Fruit fly (Drosophila melanogaster) whole organism, embryonic: ENCODE data around the gene CG43339.

Source experiments
- Bteb2 ChIP-seq: fragments of 200-800 bp; sonication (Bioruptor generic); optimal IDR thresholded peaks from 2 replicates; lab custom pipeline; 2016; ENCODE audit warnings: missing biosample characterization, missing genetic modification characterization
- CG10274 ChIP-seq: fragments of 200-800 bp; sonication (Bioruptor generic); optimal IDR thresholded peaks from 3 replicates; lab custom pipeline; 2017; ENCODE audit warnings: missing biosample characterization, mild to moderate bottlenecking, missing genetic modification characterization
- CG12391 ChIP-seq: fragments of 200-800 bp; sonication (Bioruptor generic); optimal IDR thresholded peaks from 3 replicates; lab custom pipeline; 2018; ENCODE audit warnings: missing biosample characterization, mild to moderate bottlenecking, missing genetic modification characterization, moderate library complexity
- CG12769 ChIP-seq: fragments of 200-800 bp; sonication (Bioruptor generic); optimal IDR thresholded peaks from 2 replicates; lab custom pipeline; 2019; ENCODE audit warnings: missing biosample characterization, mild to moderate bottlenecking, missing genetic modification characterization, moderate library complexity
- CG14667 ChIP-seq: fragments of 200-800 bp; sonication (Bioruptor generic); IDR thresholded peaks from 2 replicates; pipeline ENCODE4 v1.3.6; 2022; ENCODE audit warnings: missing biosample characterization, missing genetic modification characterization
- CG14860 ChIP-seq: fragments of 200-800 bp; sonication (Bioruptor generic); IDR thresholded peaks from 3 replicates; pipeline ENCODE4 v1.3.6; 2022; ENCODE audit warnings: missing biosample characterization, missing genetic modification characterization; ENCODE audit not compliant: partially characterized antibody
- CG17186 ChIP-seq: fragments of 200-800 bp; sonication (Bioruptor generic); optimal IDR thresholded peaks from 3 replicates; lab custom pipeline; 2017; ENCODE audit warnings: missing biosample characterization, missing genetic modification reagents, missing genetic modification characterization
- CG17568 ChIP-seq: fragments of 200-800 bp; sonication (Bioruptor generic); optimal IDR thresholded peaks from 2 replicates; lab custom pipeline; 2018; ENCODE audit warnings: missing biosample characterization, mild to moderate bottlenecking, missing genetic modification characterization, moderate library complexity
- CG3065 ChIP-seq: fragments of 200-800 bp; sonication (Bioruptor generic); optimal IDR thresholded peaks from 2 replicates; lab custom pipeline; 2016; ENCODE audit warnings: missing biosample characterization, missing genetic modification characterization
- CG4360 ChIP-seq: fragments of 200-800 bp; sonication (Bioruptor generic); IDR thresholded peaks from 2 replicates; pipeline ENCODE4 v1.3.6; 2022; ENCODE audit warnings: missing biosample characterization, missing genetic modification characterization
- CG4404 ChIP-seq: fragments of 200-800 bp; sonication (Bioruptor generic); IDR thresholded peaks from 2 replicates; pipeline ENCODE4 v1.3.6; 2022; ENCODE audit warnings: missing biosample characterization, missing genetic modification characterization
- CG7556 ChIP-seq: fragments of 200-800 bp; sonication (Bioruptor generic); optimal IDR thresholded peaks from 2 replicates; lab custom pipeline; 2017; ENCODE audit warnings: missing biosample characterization, mild to moderate bottlenecking, missing genetic modification characterization
- CG7839 ChIP-seq: fragments of 200-800 bp; sonication (Bioruptor generic); optimal IDR thresholded peaks from 3 replicates; lab custom pipeline; 2018; ENCODE audit warnings: missing biosample characterization, mild to moderate bottlenecking, missing genetic modification characterization, moderate library complexity
- CG8089 ChIP-seq: fragments of 200-800 bp; sonication (Bioruptor generic); optimal IDR thresholded peaks from 3 replicates; lab custom pipeline; 2016; ENCODE audit warnings: missing biosample characterization, missing genetic modification characterization
- CG8359 ChIP-seq: fragments of 200-800 bp; sonication (Bioruptor generic); optimal IDR thresholded peaks from 2 replicates; lab custom pipeline; 2017; ENCODE audit warnings: missing biosample characterization, mild to moderate bottlenecking, missing genetic modification characterization, borderline replicate concordance
- CG8924 ChIP-seq: fragments of 200-800 bp; optimal IDR thresholded peaks from 3 replicates; lab custom pipeline; 2019; ENCODE audit warnings: missing biosample characterization, mild to moderate bottlenecking, missing genetic modification characterization, moderate library complexity
- CG9215 ChIP-seq: fragments of 200-800 bp; sonication (Bioruptor generic); IDR thresholded peaks from 2 replicates; pipeline ENCODE4 v1.3.6; 2022; ENCODE audit warnings: missing biosample characterization, missing genetic modification characterization
- CG9609 ChIP-seq: fragments of 200-800 bp; sonication (Bioruptor generic); optimal IDR thresholded peaks from 3 replicates; lab custom pipeline; 2016; ENCODE audit warnings: missing biosample characterization, missing genetic modification characterization
- Dad ChIP-seq: fragments of 200-800 bp; sonication (Bioruptor generic); optimal IDR thresholded peaks from 3 replicates; lab custom pipeline; 2016; ENCODE audit warnings: missing biosample characterization, missing genetic modification characterization
- Drgx ChIP-seq: fragments of 200-800 bp; sonication (Bioruptor generic); IDR thresholded peaks from 2 replicates; pipeline ENCODE4 v1.3.6; 2022; ENCODE audit warnings: missing biosample characterization, missing genetic modification characterization
- HLH3B ChIP-seq: fragments of 200-800 bp; sonication (Bioruptor generic); IDR thresholded peaks from 2 replicates; pipeline ENCODE4 v1.3.6; 2022; ENCODE audit warnings: missing biosample characterization, missing genetic modification characterization
- HmgZ ChIP-seq: fragments of 200-800 bp; sonication (Bioruptor generic); optimal IDR thresholded peaks from 2 replicates; lab custom pipeline; 2018; ENCODE audit warnings: missing biosample characterization, mild to moderate bottlenecking, missing genetic modification characterization
- MBD-R2 ChIP-seq: fragments of 200-800 bp; sonication (Bioruptor generic); IDR thresholded peaks from 2 replicates; pipeline ENCODE4 v1.3.6; 2022; ENCODE audit warnings: missing biosample characterization, missing genetic modification characterization
- NC2α ChIP-seq: fragments of 200-800 bp; sonication (Bioruptor generic); optimal IDR thresholded peaks from 2 replicates; lab custom pipeline; 2016; ENCODE audit warnings: missing biosample characterization, missing genetic modification characterization
- PHDP ChIP-seq: fragments of 200-800 bp; sonication (Bioruptor generic); optimal IDR thresholded peaks from 3 replicates; lab custom pipeline; 2018; ENCODE audit warnings: missing biosample characterization, mild to moderate bottlenecking, missing genetic modification characterization, moderate library complexity
- TFAM ChIP-seq: fragments of 200-800 bp; sonication (Bioruptor generic); optimal IDR thresholded peaks from 2 replicates; lab custom pipeline; 2017; ENCODE audit warnings: missing biosample characterization, missing genetic modification characterization, inconsistent platforms
- aop ChIP-seq: fragments of 200-800 bp; sonication (Bioruptor generic); IDR thresholded peaks from 2 replicates; pipeline ENCODE4 v1.3.6; 2022; ENCODE audit warnings: missing biosample characterization, missing genetic modification characterization
- bsh ChIP-seq, 2 experiments: fragments of 200-800 bp; sonication (Bioruptor generic); optimal IDR thresholded peaks; 2 replicates each; lab custom pipeline; 2017 to 2018; ENCODE audit warnings: mild to moderate bottlenecking in 2 of 2, missing biosample characterization in 2 of 2, missing genetic modification characterization in 2 of 2, moderate library complexity in 1 of 2
- cato ChIP-seq: fragments of 200-800 bp; sonication (Bioruptor generic); optimal IDR thresholded peaks from 2 replicates; lab custom pipeline; 2016; ENCODE audit warnings: missing biosample characterization, missing genetic modification characterization, borderline replicate concordance
- chm ChIP-seq: fragments of 200-800 bp; sonication (Bioruptor generic); IDR thresholded peaks from 2 replicates; pipeline ENCODE4 v1.3.6; 2022; ENCODE audit warnings: missing biosample characterization, missing genetic modification characterization
- esg ChIP-seq: fragments of 200-800 bp; sonication (Bioruptor generic); conservative IDR thresholded peaks from 2 replicates; pipeline ENCODE4 v1.3.6; 2022; ENCODE audit warnings: missing biosample characterization, missing genetic modification characterization
- fd3F ChIP-seq: fragments of 200-800 bp; sonication (Bioruptor generic); optimal IDR thresholded peaks from 2 replicates; lab custom pipeline; 2018; ENCODE audit warnings: missing biosample characterization, mild to moderate bottlenecking, missing genetic modification characterization, moderate library complexity
- gro ChIP-seq: fragments of 200-800 bp; sonication (Bioruptor generic); optimal IDR thresholded peaks from 2 replicates; lab custom pipeline; 2016; ENCODE audit warnings: missing biosample characterization, missing genetic modification characterization
- inv ChIP-seq: fragments of 200-800 bp; sonication (Bioruptor generic); IDR thresholded peaks from 2 replicates; pipeline ENCODE4 v1.3.6; 2022; ENCODE audit warnings: missing biosample characterization, missing genetic modification characterization; ENCODE audit not compliant: partially characterized antibody
- lab ChIP-seq: fragments of 200-800 bp; sonication (Bioruptor generic); optimal IDR thresholded peaks from 3 replicates; lab custom pipeline; 2017; ENCODE audit warnings: missing biosample characterization, missing genetic modification characterization, mild to moderate bottlenecking, moderate library complexity, missing genetic modification reagents
- nau ChIP-seq: fragments of 200-800 bp; sonication (Bioruptor generic); optimal IDR thresholded peaks from 3 replicates; lab custom pipeline; 2017; ENCODE audit warnings: missing biosample characterization, mild to moderate bottlenecking, missing genetic modification characterization, missing genetic modification reagents
- pan ChIP-seq, 4 experiments: fragments of >200 bp in 3 of 4; fragments of 200-800 bp in 1 of 4; sonication (Bioruptor generic) in 1 of 4; optimal IDR thresholded peaks in 3 of 4; IDR thresholded peaks in 1 of 4; 2 replicates each; pipeline versions ENCODE4 v1.3.6 to Lab custom; 2017 to 2022; ENCODE audit warnings: missing biosample characterization in 2 of 4, missing genetic modification characterization in 2 of 4, mixed read lengths in 1 of 4
- peb ChIP-seq: fragments of 200-800 bp; sonication (Bioruptor generic); IDR thresholded peaks from 2 replicates; pipeline ENCODE4 v1.3.6; 2022; ENCODE audit warnings: missing biosample characterization, missing genetic modification characterization
- pfk ChIP-seq: fragments of 200-800 bp; sonication (Bioruptor generic); optimal IDR thresholded peaks from 2 replicates; lab custom pipeline; 2018; ENCODE audit warnings: missing biosample characterization, mild to moderate bottlenecking, missing genetic modification characterization, moderate library complexity
- pnt ChIP-seq: fragments of 200-800 bp; sonication (Bioruptor generic); optimal IDR thresholded peaks from 3 replicates; lab custom pipeline; 2016; ENCODE audit warnings: missing biosample characterization, missing genetic modification characterization
- prd ChIP-seq, 3 experiments: fragments of >200 bp in 2 of 3; fragments of 200-800 bp in 1 of 3; sonication (Bioruptor generic) in 1 of 3; optimal IDR thresholded peaks in 2 of 3; IDR thresholded peaks in 1 of 3; 2 replicates in 2 of 3; 3 replicates in 1 of 3; pipeline versions ENCODE4 v1.3.6 to Lab custom; 2017 to 2022; ENCODE audit warnings: missing biosample characterization in 1 of 3, missing genetic modification characterization in 1 of 3
- shn ChIP-seq: fragments of 200-800 bp; sonication (Bioruptor generic); optimal IDR thresholded peaks from 3 replicates; lab custom pipeline; 2016; ENCODE audit warnings: missing biosample characterization, missing genetic modification characterization
- so ChIP-seq: fragments of 200-800 bp; sonication (Bioruptor generic); IDR thresholded peaks from 3 replicates; pipeline ENCODE4 v1.3.6; 2022; ENCODE audit warnings: missing biosample characterization, missing genetic modification characterization
- ssp ChIP-seq: fragments of 200-800 bp; sonication (Bioruptor generic); IDR thresholded peaks from 2 replicates; pipeline ENCODE4 v1.3.6; 2022; ENCODE audit warnings: missing biosample characterization, missing genetic modification characterization
- stwl ChIP-seq: fragments of 200-800 bp; sonication (Bioruptor generic); optimal IDR thresholded peaks from 3 replicates; lab custom pipeline; 2018; ENCODE audit warnings: missing biosample characterization, mild to moderate bottlenecking, missing genetic modification characterization, moderate library complexity
- tgo ChIP-seq: fragments of 200-800 bp; sonication (Bioruptor generic); IDR thresholded peaks from 3 replicates; pipeline ENCODE4 v1.3.6; 2022; ENCODE audit warnings: missing biosample characterization, missing genetic modification characterization
- tin ChIP-seq: fragments of 200-800 bp; sonication (Bioruptor generic); optimal IDR thresholded peaks from 3 replicates; lab custom pipeline; 2016; ENCODE audit warnings: missing biosample characterization, missing genetic modification characterization
- vfl ChIP-seq: fragments of 200-800 bp; sonication (Bioruptor generic); optimal IDR thresholded peaks from 2 replicates; lab custom pipeline; 2016; ENCODE audit warnings: missing biosample characterization, missing genetic modification characterization
- zfh2 ChIP-seq: fragments of 200-800 bp; sonication (Bioruptor generic); optimal IDR thresholded peaks from 2 replicates; lab custom pipeline; 2016; ENCODE audit warnings: missing biosample characterization, missing genetic modification characterization

CG43339 gene

DNA sequence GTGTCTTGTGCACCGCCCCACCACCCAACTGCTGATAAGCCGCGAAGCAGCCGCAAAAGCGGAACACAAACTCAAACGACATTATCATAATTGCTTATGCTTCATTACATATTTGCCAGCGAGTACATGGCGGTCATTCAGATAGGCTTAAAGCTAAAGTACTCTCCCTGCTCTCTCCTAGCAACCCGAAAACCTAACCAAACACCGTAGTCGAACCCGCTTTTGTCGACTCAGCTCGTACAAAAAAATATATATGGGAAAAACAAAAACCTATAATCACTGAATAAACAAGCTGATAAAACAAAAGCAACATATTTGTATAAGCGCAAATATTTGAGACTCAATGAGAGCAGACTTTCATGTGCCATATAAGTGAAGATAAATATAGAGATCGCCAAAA, 46.1 kb downstream of the CG43339 start (continued):
- TF ChIP-seq CG17186 (GFP tag; lab: Kevin White, UChicago) (peak; percentile 32), bsh (GFP tag; optimal IDR thresholded peaks at IDR 0.05; lab: Kevin White, UChicago) (peak in 1 of 2 experiments; percentile 84), gro (GFP tag; lab: Kevin White, UChicago) (peak; percentile 89), lab (GFP tag; lab: Kevin White, UChicago) (peak; percentile 96), tin (GFP tag; lab: Kevin White, UChicago) (peak; percentile 13), CG12769 (tag; lab: Kevin White, UChicago) (peak; percentile 75), Dad (GFP tag; lab: Kevin White, UChicago) (peak; percentile 75), esg (GFP tag; lab: Robert Waterston, UW) (no peak), CG12391 (tag; lab: Kevin White, UChicago) (peak; percentile 62), ssp (GFP tag; lab: Robert Waterston, UW) (no peak), zfh2 (GFP tag; lab: Kevin White, UChicago) (no peak), CG9609 (GFP tag; lab: Kevin White, UChicago) (peak; percentile 56), PHDP (tag; lab: Kevin White, UChicago) (peak; percentile 91), MBD-R2 (GFP tag; lab: Robert Waterston, UW) (peak; percentile 10; the same call in 1 of the 2 replicates), CG9215 (GFP tag; lab: Robert Waterston, UW) (no peak), CG10274 (GFP tag; lab: Kevin White, UChicago) (peak; percentile 47), fd3F (GFP tag; lab: Kevin White, UChicago) (peak; percentile 81), CG8089 (GFP tag; lab: Kevin White, UChicago) (peak; percentile 86), CG14667 (no peak), pnt (GFP tag; lab: Kevin White, UChicago) (peak; percentile 77), CG7556 (GFP tag; lab: Kevin White, UChicago) (peak; percentile 89), inv (GFP tag; lab: Robert Waterston, UW) (no peak), pan (optimal IDR thresholded peaks at IDR 0.05; lab: Kevin White, UChicago) (no peak), pan (GFP tag; optimal IDR thresholded peaks at IDR 0.05 in 1 of 2, IDR thresholded peaks at IDR 0.05 in 1 of 2) (peak in 1 of 2 experiments; percentile 64), chm (peak; percentile 85), so (GFP tag; lab: Robert Waterston, UW) (peak; percentile 58; the same call in 1 of the 3 replicates), vfl (peak; percentile 37), CG14860 (GFP tag; lab: Robert Waterston, UW) (no peak), HmgZ (peak; percentile 80), CG17568 (GFP tag; lab: Kevin White, UChicago) (peak; percentile 95), prd (optimal IDR thresholded peaks at IDR 0.05; lab: Kevin White, UChicago) (no peak), prd (GFP tag; IDR thresholded peaks at IDR 0.05; lab: Robert Waterston, UW) (peak; percentile 47; the same call in 2 of the 3 replicates), HLH3B (peak; percentile 75; the same call in 1 of the 2 replicates), CG4404 (no peak), aop (GFP tag; lab: Robert Waterston, UW) (no peak), nau (GFP tag; lab: Kevin White, UChicago) (peak; percentile 94), tgo (GFP tag; lab: Robert Waterston, UW) (peak; percentile 34; the same call in 2 of the 3 replicates), pfk (no peak), CG8359 (GFP tag; lab: Kevin White, UChicago) (peak; percentile 68), CG7839 (tag; lab: Kevin White, UChicago) (peak; percentile 63), NC2α (GFP tag; lab: Kevin White, UChicago) (peak; percentile 91), shn (GFP tag; lab: Kevin White, UChicago) (peak; percentile 68), cato (GFP tag; lab: Kevin White, UChicago) (peak; percentile 55), peb (GFP tag; lab: Robert Waterston, UW) (no peak; the same call in 1 of the 2 replicates), CG8924 (tag; lab: Kevin White, UChicago) (peak; percentile 76), CG3065 (peak; percentile 72), Drgx (GFP tag; lab: Robert Waterston, UW) (no peak), Bteb2 (peak; percentile 79), TFAM (GFP tag; lab: Kevin White, UChicago) (peak; percentile 11), CG4360 (GFP tag; lab: Robert Waterston, UW) (peak; percentile 52), stwl (no peak)
